Fruit fly (Drosophila melanogaster) whole organism, wandering third instar larva: Measurements from ENCODE around the gene Mco1.

Experiments
- Abd-B ChIP-seq: fragments of >200 bp; optimal IDR thresholded peaks from 2 replicates; lab custom pipeline; 2017; ENCODE audit warnings: missing biosample characterization, missing genetic modification characterization
- CG32264 ChIP-seq: fragments of 200-800 bp; sonication (Bioruptor generic); optimal IDR thresholded peaks from 2 replicates; lab custom pipeline; 2016; ENCODE audit warnings: missing biosample characterization, missing genetic modification characterization
- CrebA ChIP-seq: fragments of 200-800 bp; sonication (Bioruptor generic); optimal IDR thresholded peaks from 2 replicates; lab custom pipeline; 2016; ENCODE audit warnings: missing biosample characterization, mild to moderate bottlenecking, missing genetic modification characterization, borderline replicate concordance
- HLH106 ChIP-seq: fragments of 200-800 bp; optimal IDR thresholded peaks from 3 replicates; lab custom pipeline; 2019; ENCODE audit warnings: missing biosample characterization, mild to moderate bottlenecking, missing genetic modification characterization, moderate library complexity
- Hnf4 ChIP-seq: fragments of 200-800 bp; sonication (Bioruptor generic); optimal IDR thresholded peaks from 2 replicates; lab custom pipeline; 2016; ENCODE audit warnings: missing biosample characterization, mild to moderate bottlenecking, missing genetic modification characterization
- Hr78 ChIP-seq: fragments of >200 bp; optimal IDR thresholded peaks from 2 replicates; lab custom pipeline; 2017; ENCODE audit warnings: missing biosample characterization, missing genetic modification characterization
- Hr83 ChIP-seq: fragments of 200-300 bp; sonication (Bioruptor generic); optimal IDR thresholded peaks from 2 replicates; lab custom pipeline; 2016; ENCODE audit warnings: missing biosample characterization, mild to moderate bottlenecking, missing genetic modification characterization, moderate library complexity; ENCODE audit not compliant: poor library complexity, severe bottlenecking
- Jra ChIP-seq: sonication (Bioruptor generic); optimal IDR thresholded peaks from 2 replicates; lab custom pipeline; 2016; ENCODE audit warnings: missing biosample characterization, missing genetic modification characterization
- Myc ChIP-seq: fragments of >200 bp; optimal IDR thresholded peaks from 2 replicates; lab custom pipeline; 2017
- N ChIP-seq: fragments of >200 bp; optimal IDR thresholded peaks from 2 replicates; lab custom pipeline; 2018; ENCODE audit warnings: missing biosample characterization, missing external identifiers, missing genetic modification characterization
- OdsH ChIP-seq: fragments of 200-800 bp; sonication (Bioruptor generic); optimal IDR thresholded peaks from 2 replicates; lab custom pipeline; 2016; ENCODE audit warnings: missing biosample characterization, mild to moderate bottlenecking, missing genetic modification characterization
- Rel ChIP-seq, 2 experiments: fragments of 200-800 bp; sonication (Bioruptor generic) in 1 of 2; optimal IDR thresholded peaks; 2 replicates in 1 of 2; 3 replicates in 1 of 2; lab custom pipeline; 2016 to 2019; ENCODE audit warnings: mild to moderate bottlenecking in 2 of 2, missing biosample characterization in 2 of 2, missing genetic modification characterization in 2 of 2, moderate library complexity in 1 of 2
- Sp1 ChIP-seq: fragments of 200-800 bp; sonication (Bioruptor generic); optimal IDR thresholded peaks from 3 replicates; lab custom pipeline; 2019; ENCODE audit warnings: missing biosample characterization, mild to moderate bottlenecking, missing genetic modification characterization, moderate library complexity
- br ChIP-seq: fragments of 200-800 bp; sonication (Bioruptor generic); optimal IDR thresholded peaks from 2 replicates; lab custom pipeline; 2016; ENCODE audit warnings: missing biosample characterization, missing genetic modification characterization
- brk ChIP-seq: fragments of 200-800 bp; sonication (Bioruptor generic); optimal IDR thresholded peaks from 2 replicates; lab custom pipeline; 2016; ENCODE audit warnings: missing biosample characterization, mild to moderate bottlenecking, missing genetic modification characterization
- dl ChIP-seq, 2 experiments: fragments of 175-275, 200-275 bp in 1 of 2; fragments of 200-275 bp in 1 of 2; sonication (Bioruptor generic); optimal IDR thresholded peaks; lab custom pipeline; 2018; ENCODE audit warnings: mild to moderate bottlenecking in 2 of 2, missing biosample characterization in 2 of 2, missing genetic modification characterization in 2 of 2, moderate library complexity in 2 of 2; ENCODE audit not compliant: partially characterized antibody in 2 of 2, insufficient read depth in 1 of 2
- dmrt93B ChIP-seq: fragments of 200-800 bp; sonication (Bioruptor generic); optimal IDR thresholded peaks from 2 replicates; lab custom pipeline; 2018; ENCODE audit warnings: missing biosample characterization, mild to moderate bottlenecking, missing genetic modification characterization
- dsf ChIP-seq: sonication (Bioruptor generic); optimal IDR thresholded peaks from 2 replicates; lab custom pipeline; 2016; ENCODE audit warnings: missing biosample characterization, missing genetic modification characterization, borderline replicate concordance
- ey ChIP-seq: fragments of 200-800 bp; sonication (Bioruptor generic); optimal IDR thresholded peaks from 2 replicates; lab custom pipeline; 2016; ENCODE audit warnings: missing biosample characterization, missing genetic modification characterization
- foxo ChIP-seq, 2 experiments: fragments of 200-800 bp; sonication (Bioruptor generic); optimal IDR thresholded peaks; 2 replicates in 1 of 2; 3 replicates in 1 of 2; lab custom pipeline; 2016 to 2017; ENCODE audit warnings: missing biosample characterization in 2 of 2, missing genetic modification characterization in 2 of 2
- fru ChIP-seq: fragments of 200-800 bp; sonication (Bioruptor generic); optimal IDR thresholded peaks from 3 replicates; lab custom pipeline; 2016; ENCODE audit warnings: missing biosample characterization, mild to moderate bottlenecking, missing genetic modification characterization
- h ChIP-seq: fragments of 200-800 bp; sonication (Bioruptor generic); optimal IDR thresholded peaks from 3 replicates; lab custom pipeline; 2016; ENCODE audit warnings: missing biosample characterization, mild to moderate bottlenecking, missing genetic modification characterization
- jim ChIP-seq: fragments of 175-275, 200-325 bp; sonication (Bioruptor generic); optimal IDR thresholded peaks from 2 replicates; lab custom pipeline; 2016; ENCODE audit warnings: missing biosample characterization, mild to moderate bottlenecking, missing genetic modification characterization
- lola ChIP-seq: fragments of >200 bp; optimal IDR thresholded peaks from 2 replicates; lab custom pipeline; 2017; ENCODE audit warnings: missing biosample characterization, missing genetic modification characterization
- pan ChIP-seq: fragments of >200 bp; optimal IDR thresholded peaks from 2 replicates; lab custom pipeline; 2017
- psq ChIP-seq: fragments of 200-800 bp; sonication (Bioruptor generic); optimal IDR thresholded peaks from 3 replicates; lab custom pipeline; 2017; ENCODE audit warnings: missing biosample characterization, mild to moderate bottlenecking, missing genetic modification characterization, moderate library complexity
- rgr ChIP-seq: fragments of 200-800 bp; sonication (Bioruptor generic); optimal IDR thresholded peaks from 3 replicates; lab custom pipeline; 2016; ENCODE audit warnings: missing biosample characterization, mild to moderate bottlenecking, missing genetic modification characterization
- sage ChIP-seq: fragments of 200-800 bp; sonication (Bioruptor generic); optimal IDR thresholded peaks from 2 replicates; lab custom pipeline; 2016; ENCODE audit warnings: missing biosample characterization, mild to moderate bottlenecking, missing genetic modification characterization
- sv ChIP-seq: fragments of 200-800 bp; sonication (Bioruptor generic); optimal IDR thresholded peaks from 3 replicates; lab custom pipeline; 2016; ENCODE audit warnings: missing biosample characterization, missing genetic modification characterization
- tai ChIP-seq: sonication (Bioruptor generic); optimal IDR thresholded peaks from 2 replicates; lab custom pipeline; 2016; ENCODE audit warnings: missing biosample characterization, missing genetic modification characterization
- usp ChIP-seq: fragments of >200 bp; optimal IDR thresholded peaks from 2 replicates; lab custom pipeline; 2017; ENCODE audit warnings: missing biosample characterization, missing genetic modification characterization
- woc ChIP-seq: sonication (Bioruptor generic); optimal IDR thresholded peaks from 2 replicates; lab custom pipeline; 2016; ENCODE audit warnings: missing biosample characterization, mild to moderate bottlenecking, missing genetic modification characterization

Mco1 gene

DNA sequence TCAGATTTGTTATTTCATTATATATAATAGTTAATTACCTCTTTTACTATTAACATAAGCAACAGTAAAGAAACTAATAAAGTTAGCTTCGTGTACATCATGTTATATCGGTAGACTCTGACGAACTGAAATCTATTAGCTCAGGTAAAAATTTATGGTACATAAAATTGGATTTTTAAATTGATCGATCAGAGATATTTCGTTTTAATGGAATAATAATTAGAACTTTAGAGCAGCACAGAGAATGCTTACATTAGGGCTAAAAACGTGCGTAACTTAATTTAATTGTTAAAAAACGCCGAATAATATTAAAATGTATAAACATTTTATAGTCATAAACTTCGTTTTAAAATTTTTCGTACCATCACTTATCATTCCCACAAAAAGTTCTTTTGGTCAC lies 24.3 kb downstream of the Mco1 start, which contains the start of gene CG33723:
TSS of gene CG33723 (minus strand) at position 101 of the 400 bp plus-strand sequence.
- TF ChIP-seq br (GFP tag; lab: Kevin White, UChicago) (no peak), CrebA (GFP tag; lab: Kevin White, UChicago) (no peak), h (GFP tag; lab: Kevin White, UChicago) (no peak), Myc (no peak), CG32264 (GFP tag; lab: Kevin White, UChicago) (no peak), Hr83 (GFP tag; lab: Kevin White, UChicago) (no peak), Abd-B (GFP tag; lab: Kevin White, UChicago) (no peak), jim (GFP tag; lab: Kevin White, UChicago) (no peak), Sp1 (GFP tag; lab: Kevin White, UChicago) (no peak), foxo (GFP tag; optimal IDR thresholded peaks at IDR 0.05; lab: Kevin White, UChicago) (no peak), Jra (GFP tag; lab: Kevin White, UChicago) (no peak)
- TF ChIP-seq, all 38 proteins: peak for 0

DNA sequence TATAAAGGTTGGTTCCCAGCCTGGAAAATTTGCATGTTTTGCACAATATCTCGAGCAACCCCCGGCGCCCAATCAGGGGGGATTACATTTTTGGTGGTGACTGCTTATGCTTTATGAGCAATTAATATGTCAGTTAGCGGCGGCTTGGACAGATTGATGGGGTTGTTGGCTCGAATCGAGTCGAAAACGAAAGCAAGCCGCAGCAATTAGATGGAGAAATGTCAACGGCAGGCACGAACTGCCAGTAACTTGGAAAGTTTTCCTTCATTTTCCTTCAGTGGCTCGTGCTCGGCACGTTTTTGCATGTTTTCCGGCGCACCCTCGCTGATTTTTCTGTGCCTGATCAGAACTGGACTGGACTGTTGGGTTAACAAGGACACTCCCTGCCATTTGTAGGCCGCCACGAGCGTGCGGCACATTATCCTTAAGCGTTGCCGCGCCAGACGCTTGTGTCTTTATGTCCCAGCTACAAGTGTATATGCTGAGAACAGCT lies 26.5 kb downstream of the Mco1 start:
- TF ChIP-seq foxo (GFP tag; optimal IDR thresholded peaks at IDR 0.05; lab: Kevin White, UChicago) (no peak), Rel (GFP tag; optimal IDR thresholded peaks at IDR 0.05; lab: Kevin White, UChicago) (no peak), Rel (tag; optimal IDR thresholded peaks at IDR 0.05; lab: Kevin White, UChicago) (peak; percentile 38)
- TF ChIP-seq, all 38 proteins: peak for 1

DNA sequence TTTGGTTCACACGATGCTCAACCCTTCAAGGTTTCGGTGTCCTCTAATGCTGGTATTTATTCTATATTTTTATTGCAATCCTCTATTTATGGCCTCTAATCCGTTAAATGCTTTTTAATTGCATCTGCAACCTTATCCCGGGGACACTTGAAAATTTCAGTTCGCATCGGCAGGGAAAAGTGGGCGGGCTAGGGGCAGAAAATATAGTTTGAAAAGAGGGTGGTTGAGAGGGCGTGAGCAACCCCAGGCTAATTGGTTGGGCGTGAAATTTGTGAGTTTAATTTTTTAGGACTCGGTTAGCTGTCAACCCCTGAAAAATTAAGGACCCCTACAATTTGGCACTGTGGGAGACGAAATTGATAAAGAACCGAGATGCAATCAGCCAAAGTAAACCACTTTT lies 29.4 kb downstream of the Mco1 start:
- TF ChIP-seq jim (GFP tag; lab: Kevin White, UChicago) (no peak), CrebA (GFP tag; lab: Kevin White, UChicago) (no peak), pan (no peak), Sp1 (GFP tag; lab: Kevin White, UChicago) (no peak), dsf (GFP tag; lab: Kevin White, UChicago) (no peak), Jra (GFP tag; lab: Kevin White, UChicago) (no peak), brk (GFP tag; lab: Kevin White, UChicago) (no peak), psq (no peak), tai (no peak), Hr78 (GFP tag; lab: Kevin White, UChicago) (no peak), Hr83 (GFP tag; lab: Kevin White, UChicago) (no peak), usp (GFP tag; lab: Kevin White, UChicago) (no peak), Rel (GFP tag; optimal IDR thresholded peaks at IDR 0.05; lab: Kevin White, UChicago) (no peak), Rel (tag; optimal IDR thresholded peaks at IDR 0.05; lab: Kevin White, UChicago) (no peak), dmrt93B (GFP tag; lab: Kevin White, UChicago) (no peak), CG32264 (GFP tag; lab: Kevin White, UChicago) (no peak), dl (GFP tag; optimal IDR thresholded peaks at IDR 0.05; lab: Kevin White, UChicago; ENCODE audit: insufficient read depth in 1 of 2, partially characterized antibody in 2 of 2) (no peak), sv (no peak), N (GFP tag; lab: Kevin White, UChicago) (no peak), Hnf4 (GFP tag; lab: Kevin White, UChicago) (no peak)

DNA sequence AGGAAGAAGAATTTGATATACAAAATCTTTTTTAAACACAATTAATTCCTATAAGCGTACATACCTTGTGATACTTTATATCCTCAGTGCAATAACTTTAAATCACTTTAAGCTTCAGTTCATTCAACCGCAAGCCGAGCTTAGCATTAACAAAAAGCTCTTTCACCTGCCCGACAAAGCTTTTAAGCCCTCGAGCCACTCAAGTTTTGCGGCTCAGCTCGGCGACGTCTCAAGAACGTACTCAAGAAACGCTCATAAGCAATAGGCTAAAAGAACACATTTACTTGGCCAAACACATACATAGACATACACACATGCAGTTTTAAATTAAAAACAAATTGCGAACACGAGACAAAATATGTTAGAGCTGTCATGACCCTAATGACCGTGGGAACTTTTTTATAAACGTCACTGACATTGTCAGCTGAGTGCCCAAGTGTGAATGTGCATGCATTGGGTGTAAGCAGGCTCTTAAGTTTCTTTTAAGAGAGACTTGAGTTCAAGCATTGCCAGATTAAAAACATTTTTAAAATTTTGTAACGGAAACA lies 30.1 kb downstream of the Mco1 start:
- no peak for TF ChIP-seq sage (GFP tag; lab: Kevin White, UChicago)
- TF ChIP-seq lola = no peak
- TF ChIP-seq br (GFP tag; lab: Kevin White, UChicago) = no peak
- TF ChIP-seq usp (GFP tag; lab: Kevin White, UChicago) = no peak
- no peak for TF ChIP-seq CG32264 (GFP tag; lab: Kevin White, UChicago)
- TF ChIP-seq Sp1 (GFP tag; lab: Kevin White, UChicago) = no peak
- TF ChIP-seq, all 38 proteins: peak for 0

DNA sequence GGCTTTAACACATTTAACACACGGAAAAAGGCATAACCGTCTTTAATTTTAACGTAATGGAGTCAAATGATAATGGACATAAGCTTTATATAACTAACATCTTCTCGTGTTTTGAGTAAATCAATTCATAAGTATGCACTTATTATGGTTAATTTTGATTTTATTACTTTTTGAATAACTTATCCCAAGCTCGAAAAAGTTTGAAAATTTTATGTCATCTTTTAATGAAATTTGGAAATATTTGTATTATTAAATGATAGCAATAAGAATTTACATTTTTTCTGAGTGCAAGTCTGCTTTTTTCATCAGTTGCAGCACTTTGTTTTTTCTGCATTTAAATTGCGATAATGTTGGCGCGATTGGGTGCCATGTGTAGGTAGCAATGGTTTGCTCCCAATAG lies 31.4 kb downstream of the Mco1 start:
- peak; percentile 19 for TF ChIP-seq OdsH
- TF ChIP-seq Abd-B (GFP tag; lab: Kevin White, UChicago) = no peak
- TF ChIP-seq Jra (GFP tag; lab: Kevin White, UChicago) = no peak
- peak; percentile 55 for TF ChIP-seq h (GFP tag; lab: Kevin White, UChicago)
- TF ChIP-seq psq = peak; percentile 12
- peak; percentile 13 for TF ChIP-seq woc (GFP tag; lab: Kevin White, UChicago)
- no peak for TF ChIP-seq sage (GFP tag; lab: Kevin White, UChicago)
- TF ChIP-seq HLH106 (tag; lab: Kevin White, UChicago) = peak; percentile 2
- peak; percentile 13 for TF ChIP-seq br (GFP tag; lab: Kevin White, UChicago)
- no peak for TF ChIP-seq pan
- peak; percentile 41 for TF ChIP-seq Sp1 (GFP tag; lab: Kevin White, UChicago)
- TF ChIP-seq Hnf4 (GFP tag; lab: Kevin White, UChicago) = peak; percentile 8
- peak; percentile 40 for TF ChIP-seq fru (GFP tag; lab: Kevin White, UChicago)
- TF ChIP-seq ey (GFP tag; lab: Kevin White, UChicago) = peak; percentile 39
- TF ChIP-seq foxo (GFP tag; optimal IDR thresholded peaks at IDR 0.05; lab: Kevin White, UChicago) = peak in 1 of 2 experiments; percentile 36
- peak; percentile 59 for TF ChIP-seq rgr (GFP tag; lab: Kevin White, UChicago)
- TF ChIP-seq, all 38 proteins: peak for 12
